Worm (Caenorhabditis elegans): ENCODE results near the gene F47B10.5.

- TF ChIP-seq ceh-9 (tag; optimal IDR thresholded peaks at IDR 0.05) (no peak), pha-4 (tag; optimal IDR thresholded peaks at IDR 0.05) (no peak), unc-55 (GFP tag; optimal IDR thresholded peaks at IDR 0.05) (peak; percentile 30), K09A11.1 (tag; optimal IDR thresholded peaks at IDR 0.05; ENCODE audit: insufficient read depth) (no peak), ztf-16 (tag; optimal IDR thresholded peaks at IDR 0.05) (no peak), ets-4 (tag; optimal IDR thresholded peaks at IDR 0.05) (no peak), nhr-11 (tag; optimal IDR thresholded peaks at IDR 0.05) (no peak), unc-86 (tag; optimal IDR thresholded peaks at IDR 0.05) (no peak), sox-4 (tag; optimal IDR thresholded peaks at IDR 0.05) (no peak), dve-1 (tag; optimal IDR thresholded peaks at IDR 0.05) (no peak), ceh-31 (tag; optimal IDR thresholded peaks at IDR 0.05) (no peak), eyg-1 (tag; optimal IDR thresholded peaks at IDR 0.05) (no peak), pqm-1 (tag; optimal IDR thresholded peaks at IDR 0.05) (no peak)
Observed at ce11 chrX:10853271-10853670, 37.1 kb downstream of the F47B10.5 start.
